Fruit fly (Drosophila melanogaster) whole organism, embryonic: ENCODE measurements around the gene CG42748.

Experiments
- Asciz ChIP-seq: fragments of 200-800 bp; sonication (Bioruptor generic); optimal IDR thresholded peaks from 2 replicates; lab custom pipeline; 2017; ENCODE audit warnings: missing biosample characterization, mild to moderate bottlenecking, missing genetic modification characterization, missing genetic modification reagents
- BEAF-32 ChIP-seq: fragments of 200-800 bp; sonication (Bioruptor generic); optimal IDR thresholded peaks from 3 replicates; lab custom pipeline; 2017; ENCODE audit warnings: missing biosample characterization, missing genetic modification characterization, mild to moderate bottlenecking, moderate library complexity, missing genetic modification reagents
- Bgb ChIP-seq: fragments of 200-800 bp; sonication (Bioruptor generic); IDR thresholded peaks from 2 replicates; pipeline ENCODE4 v1.3.6; 2022; ENCODE audit warnings: missing biosample characterization, missing genetic modification characterization; ENCODE audit not compliant: partially characterized antibody
- CG10979 ChIP-seq: fragments of 200-800 bp; sonication (Bioruptor generic); optimal IDR thresholded peaks from 2 replicates; lab custom pipeline; 2018; ENCODE audit warnings: missing biosample characterization, mild to moderate bottlenecking, missing genetic modification characterization, moderate library complexity
- CG13287 ChIP-seq: fragments of 200-800 bp; sonication (Bioruptor generic); IDR thresholded peaks from 2 replicates; pipeline ENCODE4 v1.3.6; 2022; ENCODE audit warnings: missing biosample characterization, missing genetic modification characterization; ENCODE audit not compliant: partially characterized antibody
- CG13296 ChIP-seq: fragments of 200-800 bp; sonication (Bioruptor generic); optimal IDR thresholded peaks from 3 replicates; lab custom pipeline; 2018; ENCODE audit warnings: missing biosample characterization, mild to moderate bottlenecking, missing genetic modification characterization
- CG14860 ChIP-seq: fragments of 200-800 bp; sonication (Bioruptor generic); IDR thresholded peaks from 3 replicates; pipeline ENCODE4 v1.3.6; 2022; ENCODE audit warnings: missing biosample characterization, missing genetic modification characterization; ENCODE audit not compliant: partially characterized antibody
- CG15514 ChIP-seq: fragments of 200-800 bp; sonication (Bioruptor generic); optimal IDR thresholded peaks from 3 replicates; lab custom pipeline; 2017; ENCODE audit warnings: missing biosample characterization, missing genetic modification characterization, mild to moderate bottlenecking, moderate library complexity, missing genetic modification reagents
- CG1647 ChIP-seq: fragments of 200-800 bp; sonication (Bioruptor generic); optimal IDR thresholded peaks from 3 replicates; lab custom pipeline; 2016; ENCODE audit warnings: missing biosample characterization, missing genetic modification characterization
- CG18599 ChIP-seq: fragments of 200-800 bp; sonication (Bioruptor generic); optimal IDR thresholded peaks from 3 replicates; lab custom pipeline; 2017; ENCODE audit warnings: missing biosample characterization, missing genetic modification characterization, mild to moderate bottlenecking, moderate library complexity, missing genetic modification reagents
- CG6689 ChIP-seq: fragments of 200-800 bp; sonication (Bioruptor generic); IDR thresholded peaks from 2 replicates; pipeline ENCODE4 v1.3.6; 2022; ENCODE audit warnings: missing biosample characterization, missing genetic modification characterization
- CG6791 ChIP-seq: fragments of 200-800 bp; sonication (Bioruptor generic); IDR thresholded peaks from 3 replicates; pipeline ENCODE4 v1.3.6; 2022; ENCODE audit warnings: missing biosample characterization, missing genetic modification characterization; ENCODE audit not compliant: partially characterized antibody
- CG7963 ChIP-seq: fragments of 200-800 bp; sonication (Bioruptor generic); IDR thresholded peaks from 3 replicates; pipeline ENCODE4 v1.3.6; 2022; ENCODE audit warnings: missing biosample characterization, missing genetic modification characterization; ENCODE audit not compliant: partially characterized antibody
- CG8388 ChIP-seq: fragments of 200-800 bp; sonication (Bioruptor generic); optimal IDR thresholded peaks from 2 replicates; lab custom pipeline; 2019; ENCODE audit warnings: missing biosample characterization, mild to moderate bottlenecking, missing genetic modification characterization, moderate library complexity
- D19B ChIP-seq: fragments of 200-800 bp; sonication (Bioruptor generic); optimal IDR thresholded peaks from 2 replicates; lab custom pipeline; 2017; ENCODE audit warnings: missing biosample characterization, mild to moderate bottlenecking, missing genetic modification characterization
- Dll ChIP-seq: fragments of 200-800 bp; sonication (Bioruptor generic); IDR thresholded peaks from 4 replicates; pipeline ENCODE4 v1.3.6; 2022; ENCODE audit warnings: missing biosample characterization, missing genetic modification characterization; ENCODE audit not compliant: partially characterized antibody
- Doc3 ChIP-seq: fragments of 200-800 bp; sonication (Bioruptor generic); IDR thresholded peaks from 3 replicates; pipeline ENCODE4 v1.3.6; 2022; ENCODE audit warnings: missing biosample characterization, missing genetic modification characterization; ENCODE audit not compliant: partially characterized antibody
- H15 ChIP-seq: fragments of 200-800 bp; sonication (Bioruptor generic); IDR thresholded peaks from 3 replicates; pipeline ENCODE4 v1.3.6; 2022; ENCODE audit warnings: missing biosample characterization, missing genetic modification characterization
- H2.0 ChIP-seq: fragments of 200-800 bp; sonication (Bioruptor generic); IDR thresholded peaks from 2 replicates; pipeline ENCODE4 v1.3.6; 2022; ENCODE audit warnings: missing biosample characterization, missing genetic modification characterization
- HLH4C ChIP-seq: fragments of 200-800 bp; sonication (Bioruptor generic); IDR thresholded peaks from 3 replicates; pipeline ENCODE4 v1.3.6; 2022; ENCODE audit warnings: missing biosample characterization, missing genetic modification characterization; ENCODE audit not compliant: partially characterized antibody
- HLH54F ChIP-seq: fragments of 200-800 bp; sonication (Bioruptor generic); optimal IDR thresholded peaks from 3 replicates; lab custom pipeline; 2016; ENCODE audit warnings: missing biosample characterization, missing genetic modification characterization
- Hmr ChIP-seq: fragments of 200-800 bp; sonication (Bioruptor generic); optimal IDR thresholded peaks from 3 replicates; lab custom pipeline; 2017; ENCODE audit warnings: mild to moderate bottlenecking, missing biosample characterization, missing genetic modification reagents, missing genetic modification characterization
- MBD-R2 ChIP-seq: fragments of 200-800 bp; sonication (Bioruptor generic); IDR thresholded peaks from 2 replicates; pipeline ENCODE4 v1.3.6; 2022; ENCODE audit warnings: missing biosample characterization, missing genetic modification characterization
- Med ChIP-seq: fragments of 200-800 bp; sonication (Bioruptor generic); peaks from one replicate; lab custom pipeline; 2016; ENCODE audit warnings: missing biosample characterization, missing genetic modification characterization, mild to moderate bottlenecking, inconsistent platforms, moderate library complexity
- PHDP ChIP-seq: fragments of 200-800 bp; sonication (Bioruptor generic); optimal IDR thresholded peaks from 3 replicates; lab custom pipeline; 2018; ENCODE audit warnings: missing biosample characterization, mild to moderate bottlenecking, missing genetic modification characterization, moderate library complexity
- Sry-δ ChIP-seq: fragments of 200-800 bp; sonication (Bioruptor generic); optimal IDR thresholded peaks from 2 replicates; lab custom pipeline; 2016; ENCODE audit warnings: missing biosample characterization, missing genetic modification characterization
- amos ChIP-seq: fragments of 200-800 bp; sonication (Bioruptor generic); IDR thresholded peaks from 2 replicates; pipeline ENCODE4 v1.3.6; 2022; ENCODE audit warnings: missing biosample characterization, missing genetic modification characterization; ENCODE audit not compliant: partially characterized antibody
- bbx ChIP-seq: fragments of 200-800 bp; sonication (Bioruptor generic); IDR thresholded peaks from 2 replicates; pipeline ENCODE4 v1.3.6; 2022; ENCODE audit warnings: missing biosample characterization, missing genetic modification characterization; ENCODE audit not compliant: partially characterized antibody
- crp ChIP-seq, 2 experiments: fragments of 200-800 bp; sonication (Bioruptor generic); optimal IDR thresholded peaks; 2 replicates in 1 of 2; 3 replicates in 1 of 2; lab custom pipeline; 2017; ENCODE audit warnings: missing biosample characterization in 2 of 2, missing genetic modification characterization in 2 of 2, mild to moderate bottlenecking in 1 of 2, moderate library complexity in 1 of 2
- dysf ChIP-seq: fragments of 200-800 bp; sonication (Bioruptor generic); IDR thresholded peaks from 3 replicates; pipeline ENCODE4 v1.3.6; 2022; ENCODE audit warnings: missing biosample characterization, missing genetic modification characterization
- gfzf ChIP-seq: fragments of 200-800 bp; sonication (Bioruptor generic); optimal IDR thresholded peaks from 2 replicates; lab custom pipeline; 2016; ENCODE audit warnings: missing biosample characterization, mild to moderate bottlenecking, missing genetic modification characterization, moderate library complexity
- hbn ChIP-seq: fragments of 200-800 bp; sonication (Bioruptor generic); IDR thresholded peaks from 2 replicates; pipeline ENCODE4 v1.3.6; 2022; ENCODE audit warnings: missing biosample characterization, missing genetic modification characterization; ENCODE audit not compliant: partially characterized antibody
- knrl ChIP-seq: fragments of 200-800 bp; sonication (Bioruptor generic); IDR thresholded peaks from 3 replicates; pipeline ENCODE4 v1.3.6; 2022; ENCODE audit warnings: missing biosample characterization, missing genetic modification characterization; ENCODE audit not compliant: partially characterized antibody
- mld ChIP-seq: fragments of 200-800 bp; sonication (Bioruptor generic); IDR thresholded peaks from 3 replicates; pipeline ENCODE4 v1.3.6; 2022; ENCODE audit warnings: missing biosample characterization, missing genetic modification characterization; ENCODE audit not compliant: partially characterized antibody
- nerfin-1 ChIP-seq: fragments of 200-800 bp; sonication (Bioruptor generic); optimal IDR thresholded peaks from 3 replicates; lab custom pipeline; 2019; ENCODE audit warnings: missing biosample characterization, mild to moderate bottlenecking, missing genetic modification characterization, moderate library complexity
- nerfin-2 ChIP-seq: fragments of 200-800 bp; sonication (Bioruptor generic); IDR thresholded peaks from 2 replicates; pipeline ENCODE4 v1.3.6; 2022; ENCODE audit warnings: missing biosample characterization, missing genetic modification characterization; ENCODE audit not compliant: partially characterized antibody
- pzg ChIP-seq: fragments of 200-800 bp; sonication (Bioruptor generic); optimal IDR thresholded peaks from 3 replicates; lab custom pipeline; 2018; ENCODE audit warnings: missing biosample characterization, mild to moderate bottlenecking, missing genetic modification characterization, moderate library complexity
- rib ChIP-seq: fragments of 200-800 bp; sonication (Bioruptor generic); IDR thresholded peaks from 2 replicates; pipeline ENCODE4 v1.3.6; 2022; ENCODE audit warnings: missing biosample characterization, missing genetic modification characterization
- sob ChIP-seq: fragments of 200-800 bp; sonication (Bioruptor generic); IDR thresholded peaks from 2 replicates; pipeline ENCODE4 v1.3.6; 2022; ENCODE audit warnings: missing biosample characterization, missing genetic modification characterization
- tna ChIP-seq: fragments of 200-800 bp; sonication (Bioruptor generic); IDR thresholded peaks from 2 replicates; pipeline ENCODE4 v1.3.6; 2022; ENCODE audit warnings: missing biosample characterization, missing genetic modification characterization; ENCODE audit not compliant: partially characterized antibody
- unc-4 ChIP-seq: fragments of 200-800 bp; sonication (Bioruptor generic); IDR thresholded peaks from 2 replicates; pipeline ENCODE4 v1.3.6; 2022; ENCODE audit warnings: missing biosample characterization, missing genetic modification characterization; ENCODE audit not compliant: partially characterized antibody
- vvl ChIP-seq: fragments of 200-800 bp; sonication (Bioruptor generic); IDR thresholded peaks from 2 replicates; pipeline ENCODE4 v1.3.6; 2022; ENCODE audit warnings: missing biosample characterization, missing genetic modification characterization
- zen2 ChIP-seq: fragments of 200-800 bp; sonication (Bioruptor generic); IDR thresholded peaks from 3 replicates; pipeline ENCODE4 v1.3.6; 2022; ENCODE audit warnings: missing biosample characterization, missing genetic modification characterization; ENCODE audit not compliant: partially characterized antibody

CG42748 gene

dm6 chr2L:22145269-22145917 is 14.4 kb downstream of the CG42748 start (continued):
- TF ChIP-seq dysf (0 out of 3 replicates have a peak, but pooled peaks have one; percentile 18), CG7963 (GFP tag; lab: Robert Waterston, UW) (peak; percentile 44; the same call in 1 of the 3 replicates), CG13296 (GFP tag; lab: Kevin White, UChicago) (peak; percentile 34), CG6791 (GFP tag; lab: Robert Waterston, UW) (0 out of 3 replicates have a peak, but pooled peaks have one; percentile 47), CG18599 (no peak), Med (GFP tag; lab: Kevin White, UChicago) (peak; percentile 45), CG8388 (GFP tag; lab: Kevin White, UChicago) (peak; percentile 57), D19B (peak; percentile 65), Bgb (0 out of 2 replicates have a peak, but pooled peaks have one; percentile 13), H2.0 (GFP tag; lab: Robert Waterston, UW) (no peak), mld (GFP tag; lab: Robert Waterston, UW) (peak; percentile 55; the same call in 1 of the 3 replicates)

dm6 chr2L:22146247-22146646 is 15.2 kb downstream of the CG42748 start:
- TF ChIP-seq CG15514 = no peak
- peak; percentile 70 for TF ChIP-seq nerfin-1
- no peak for TF ChIP-seq tna (GFP tag; lab: Robert Waterston, UW)
- peak; percentile 46 for TF ChIP-seq pzg (GFP tag; lab: Kevin White, UChicago)
- peak; percentile 33; the same call in 1 of the 3 replicates for TF ChIP-seq knrl
- TF ChIP-seq gfzf = no peak
- no peak for TF ChIP-seq PHDP (tag; lab: Kevin White, UChicago)
- peak; percentile 28 for TF ChIP-seq Sry-δ (GFP tag; lab: Kevin White, UChicago)
- TF ChIP-seq bbx (GFP tag; lab: Robert Waterston, UW) = peak; percentile 26; the same call in 1 of the 2 replicates
- TF ChIP-seq CG1647 (GFP tag; lab: Kevin White, UChicago) = no peak
- TF ChIP-seq hbn = 0 out of 2 replicates have a peak, but pooled peaks have one; percentile 27
- peak; percentile 16 for TF ChIP-seq Hmr (GFP tag; lab: Kevin White, UChicago)
- TF ChIP-seq CG10979 (tag; lab: Kevin White, UChicago) = no peak
- peak; percentile 61 for TF ChIP-seq amos (GFP tag; lab: Robert Waterston, UW)
- TF ChIP-seq unc-4 (GFP tag; lab: Robert Waterston, UW) = peak; percentile 67
- 0 out of 2 replicates have a peak, but pooled peaks have one; percentile 4 for TF ChIP-seq CG6689
- peak; percentile 73 for TF ChIP-seq CG13287
- TF ChIP-seq zen2 (GFP tag; lab: Robert Waterston, UW) = peak; percentile 21; the same call in 1 of the 3 replicates
- TF ChIP-seq H15 (GFP tag; lab: Robert Waterston, UW) = 0 out of 3 replicates have a peak, but pooled peaks have one; percentile 8
- TF ChIP-seq BEAF-32 = peak; percentile 62
- 0 out of 3 replicates have a peak, but pooled peaks have one; percentile 30 for TF ChIP-seq CG14860 (GFP tag; lab: Robert Waterston, UW)
- TF ChIP-seq vvl (GFP tag; lab: Robert Waterston, UW) = 0 out of 2 replicates have a peak, but pooled peaks have one; percentile 8
- TF ChIP-seq nerfin-2 (GFP tag; lab: Robert Waterston, UW) = 0 out of 2 replicates have a peak, but pooled peaks have one; percentile 22
- TF ChIP-seq rib (GFP tag; lab: Robert Waterston, UW) = 0 out of 2 replicates have a peak, but pooled peaks have one; percentile 15
- TF ChIP-seq Asciz (GFP tag; lab: Kevin White, UChicago) = no peak
- TF ChIP-seq Doc3 (GFP tag; lab: Robert Waterston, UW) = peak; percentile 48; the same call in 2 of the 3 replicates
- peak in 1 of 2 experiments; percentile 80 for TF ChIP-seq crp (GFP tag; optimal IDR thresholded peaks at IDR 0.05; lab: Kevin White, UChicago)
- TF ChIP-seq MBD-R2 (GFP tag; lab: Robert Waterston, UW) = 0 out of 2 replicates have a peak, but pooled peaks have one; percentile 19
- TF ChIP-seq HLH4C (GFP tag; lab: Robert Waterston, UW) = peak; percentile 49; the same call in 2 of the 3 replicates
- peak; percentile 50; the same call in 1 of the 2 replicates for TF ChIP-seq Bgb
- 0 out of 2 replicates have a peak, but pooled peaks have one; percentile 8 for TF ChIP-seq sob (GFP tag; lab: Robert Waterston, UW)
- TF ChIP-seq HLH54F = no peak
- peak; percentile 59; the same call in 3 of the 4 replicates for TF ChIP-seq Dll
